Worm (Caenorhabditis elegans) whole organism, L2 larva: ENCODE measurements around the gene R12C12.7.

Source experiments
- C34F6.9 ChIP-seq: fragments of 150-350 bp; optimal IDR thresholded peaks from 2 replicates; lab custom pipeline; 2014; ENCODE audit warnings: missing biosample characterization, missing genetic modification characterization
- F13H6.1 ChIP-seq: sonication (generic microtip); optimal IDR thresholded peaks from 2 replicates; lab custom pipeline; 2016; ENCODE audit warnings: missing genetic modification characterization, missing compliant biosample characterization
- R02D3.7 ChIP-seq: fragments of 150-350 bp; optimal IDR thresholded peaks from 2 replicates; lab custom pipeline; 2014; ENCODE audit warnings: missing biosample characterization, missing genetic modification characterization
- ZK546.5 ChIP-seq: sonication (generic microtip); optimal IDR thresholded peaks from 2 replicates; lab custom pipeline; 2017; ENCODE audit warnings: missing biosample characterization, missing genetic modification characterization
- alr-1 ChIP-seq: fragments of 150-350 bp; optimal IDR thresholded peaks from 2 replicates; lab custom pipeline; 2014; ENCODE audit warnings: missing biosample characterization, missing genetic modification characterization
- ama-1 ChIP-seq: fragments of 150-350 bp; optimal IDR thresholded peaks from 2 replicates; lab custom pipeline; 2018; ENCODE audit warnings: inconsistent platforms
- blmp-1 ChIP-seq: sonication (generic microtip); optimal IDR thresholded peaks from 2 replicates; lab custom pipeline; 2017; ENCODE audit warnings: missing genetic modification characterization, mild to moderate bottlenecking, missing compliant biosample characterization, antibody characterized with exemption, moderate library complexity; ENCODE audit not compliant: insufficient read depth
- ceh-16 ChIP-seq: fragments of 150-350 bp; optimal IDR thresholded peaks from 2 replicates; lab custom pipeline; 2014; ENCODE audit warnings: missing biosample characterization, missing genetic modification characterization
- crh-2 ChIP-seq: sonication (generic microtip); optimal IDR thresholded peaks from 2 replicates; lab custom pipeline; 2017; ENCODE audit warnings: missing biosample characterization, missing genetic modification characterization
- dmd-4 ChIP-seq: sonication (generic microtip); optimal IDR thresholded peaks from 2 replicates; lab custom pipeline; 2017; ENCODE audit warnings: missing biosample characterization, missing genetic modification characterization
- egl-27 ChIP-seq: sonication (generic microtip); optimal IDR thresholded peaks from 3 replicates; lab custom pipeline; 2017; ENCODE audit warnings: missing biosample characterization, missing genetic modification reagents, missing genetic modification characterization
- elt-1 ChIP-seq: fragments of 150-350 bp; optimal IDR thresholded peaks from 2 replicates; lab custom pipeline; 2014; ENCODE audit warnings: missing biosample characterization, missing genetic modification characterization
- fos-1 ChIP-seq: fragments of 150-350 bp; optimal IDR thresholded peaks from 2 replicates; lab custom pipeline; 2014; ENCODE audit warnings: missing biosample characterization, missing genetic modification characterization
- gmeb-1 ChIP-seq: fragments of 150-350 bp; optimal IDR thresholded peaks from 2 replicates; lab custom pipeline; 2014; ENCODE audit warnings: missing biosample characterization, missing genetic modification characterization
- lin-11 ChIP-seq: fragments of 150-350 bp; sonication (generic microtip); optimal IDR thresholded peaks from 2 replicates; lab custom pipeline; 2014; ENCODE audit warnings: missing biosample characterization, missing genetic modification characterization, inconsistent platforms, mixed read lengths
- lin-13 ChIP-seq: fragments of 150-350 bp; optimal IDR thresholded peaks from 2 replicates; lab custom pipeline; 2014; ENCODE audit warnings: missing biosample characterization, missing genetic modification reagents, missing genetic modification characterization
- lsy-2 ChIP-seq, 2 experiments: fragments of 150-350 bp in 1 of 2; sonication (generic microtip) in 1 of 2; optimal IDR thresholded peaks; 2 replicates each; lab custom pipeline; 2014 to 2017; ENCODE audit warnings: missing biosample characterization in 2 of 2, missing genetic modification characterization in 2 of 2
- mab-5 ChIP-seq: fragments of 150-350 bp; optimal IDR thresholded peaks from 2 replicates; lab custom pipeline; 2014; ENCODE audit warnings: missing biosample characterization, missing genetic modification characterization
- mdl-1 ChIP-seq, 2 experiments: fragments of 150-350 bp in 1 of 2; sonication (generic microtip) in 1 of 2; optimal IDR thresholded peaks; 2 replicates each; lab custom pipeline; 2017; ENCODE audit warnings: missing biosample characterization in 2 of 2, missing genetic modification characterization in 2 of 2
- nhr-10 ChIP-seq: sonication (generic microtip); optimal IDR thresholded peaks from 2 replicates; lab custom pipeline; 2017; ENCODE audit warnings: missing biosample characterization, missing genetic modification characterization
- nhr-12 ChIP-seq: fragments of 150-350 bp; optimal IDR thresholded peaks from 2 replicates; lab custom pipeline; 2014; ENCODE audit warnings: missing biosample characterization, missing genetic modification characterization
- nhr-129 ChIP-seq: fragments of 150-350 bp; optimal IDR thresholded peaks from 2 replicates; lab custom pipeline; 2014; ENCODE audit warnings: missing biosample characterization, missing genetic modification characterization
- nhr-21 ChIP-seq: fragments of 150-350 bp; optimal IDR thresholded peaks from 2 replicates; lab custom pipeline; 2014; ENCODE audit warnings: missing biosample characterization, missing genetic modification characterization
- nhr-23 ChIP-seq: fragments of 150-350 bp; optimal IDR thresholded peaks from 2 replicates; lab custom pipeline; 2014; ENCODE audit warnings: missing biosample characterization, missing genetic modification reagents, missing genetic modification characterization
- nhr-237 ChIP-seq: fragments of 150-350 bp; optimal IDR thresholded peaks from 2 replicates; lab custom pipeline; 2014; ENCODE audit warnings: missing biosample characterization, missing genetic modification characterization
- nhr-25 ChIP-seq: fragments of 150-350 bp; sonication (generic microtip); optimal IDR thresholded peaks from 3 replicates; lab custom pipeline; 2014; ENCODE audit warnings: missing biosample characterization, missing genetic modification characterization
- nhr-6 ChIP-seq: fragments of 150-350 bp; optimal IDR thresholded peaks from 2 replicates; lab custom pipeline; 2014; ENCODE audit warnings: missing biosample characterization, missing genetic modification characterization
- nhr-77 ChIP-seq: fragments of 150-350 bp; optimal IDR thresholded peaks from 2 replicates; lab custom pipeline; 2014; ENCODE audit warnings: missing biosample characterization, missing genetic modification characterization
- peb-1 ChIP-seq: fragments of 150-350 bp; optimal IDR thresholded peaks from 2 replicates; lab custom pipeline; 2014; ENCODE audit warnings: missing biosample characterization, missing genetic modification characterization
- sem-4 ChIP-seq: fragments of 150-350 bp; optimal IDR thresholded peaks from 2 replicates; lab custom pipeline; 2014; ENCODE audit warnings: missing biosample characterization, missing genetic modification reagents, missing genetic modification characterization
- sma-3 ChIP-seq: sonication (generic microtip); optimal IDR thresholded peaks from 2 replicates; lab custom pipeline; 2016; ENCODE audit warnings: missing genetic modification reagents, missing genetic modification characterization, missing compliant biosample characterization
- sma-9 ChIP-seq, 2 experiments: fragments of 150-350 bp in 1 of 2; sonication (generic microtip) in 1 of 2; optimal IDR thresholded peaks; 2 replicates each; lab custom pipeline; 2014 to 2016; ENCODE audit warnings: missing genetic modification characterization in 2 of 2, mild to moderate bottlenecking in 1 of 2, missing biosample characterization in 1 of 2, missing compliant biosample characterization in 1 of 2, missing genetic modification reagents in 1 of 2, moderate library complexity in 1 of 2
- snpc-4 ChIP-seq: fragments of 150-350 bp; optimal IDR thresholded peaks from 2 replicates; lab custom pipeline; 2014; ENCODE audit warnings: missing biosample characterization, missing genetic modification characterization
- unc-39 ChIP-seq: fragments of 150-350 bp; optimal IDR thresholded peaks from 2 replicates; lab custom pipeline; 2014; ENCODE audit warnings: missing biosample characterization, missing genetic modification characterization
- unc-55 ChIP-seq: fragments of 150-350 bp; sonication (generic microtip); optimal IDR thresholded peaks from 3 replicates; lab custom pipeline; 2014; ENCODE audit warnings: missing biosample characterization, missing genetic modification reagents, missing genetic modification characterization
- unc-62 ChIP-seq: fragments of 150-350 bp; optimal IDR thresholded peaks from 2 replicates; lab custom pipeline; 2014; ENCODE audit warnings: missing biosample characterization, missing genetic modification reagents, missing genetic modification characterization
- ztf-1 ChIP-seq: fragments of 200-800 bp; sonication (Bioruptor generic); conservative IDR thresholded peaks from 2 replicates; pipeline ENCODE4 v1.3.6; 2022; ENCODE audit warnings: missing genetic modification characterization, missing compliant biosample characterization
- ztf-11 ChIP-seq: sonication (generic microtip); optimal IDR thresholded peaks from 2 replicates; lab custom pipeline; 2017; ENCODE audit warnings: missing biosample characterization, missing genetic modification characterization
- ztf-4 ChIP-seq: fragments of 150-350 bp; optimal IDR thresholded peaks from 2 replicates; lab custom pipeline; 2014; ENCODE audit warnings: missing biosample characterization, missing genetic modification characterization

Gene R12C12.7

ce11 chrII:6061495-6061894, 5.7 kb upstream of the R12C12.7 start (continued):
- TF ChIP-seq blmp-1 (tag; lab: Kevin White, UChicago) (peak; percentile 50), snpc-4 (tag; lab: Kevin White, UChicago) (peak; percentile 72), ztf-1 (GFP tag; lab: Robert Waterston, UW) (no peak)

- TF ChIP-seq nhr-237 (tag; lab: Kevin White, UChicago) (no peak), fos-1 (tag; lab: Kevin White, UChicago) (peak; percentile 33), nhr-23 (tag; lab: Kevin White, UChicago) (no peak), crh-2 (peak; percentile 11), sem-4 (no peak), sma-9 (GFP tag; optimal IDR thresholded peaks at IDR 0.05; lab: Kevin White, UChicago) (peak; percentile 51), sma-9 (tag; optimal IDR thresholded peaks at IDR 0.05; lab: Kevin White, UChicago) (no peak), mdl-1 (tag; optimal IDR thresholded peaks at IDR 0.05; lab: Kevin White, UChicago) (no peak)
These were observed 5.7 kb downstream of the R12C12.7 start, which contains the start of gene gldc-1 for ce11 chrII:6050120-6050519. Gene gldc-1 (plus strand): TSS chrII:6050420.

ce11 chrII:6049546-6049945, 6.2 kb downstream of the R12C12.7 start:
- peak; percentile 3 for TF ChIP-seq sma-3 (GFP tag; lab: Kevin White, UChicago)
- no peak for TF ChIP-seq unc-39 (tag; lab: Kevin White, UChicago)
- TF ChIP-seq gmeb-1 (tag; lab: Kevin White, UChicago) = peak; percentile 3
- peak; percentile 54 for TF ChIP-seq crh-2
- TF ChIP-seq C34F6.9 (tag; lab: Kevin White, UChicago) = no peak
- TF ChIP-seq sma-9 (GFP tag; optimal IDR thresholded peaks at IDR 0.05; lab: Kevin White, UChicago) = peak; percentile 59
- no peak for TF ChIP-seq sma-9 (tag; optimal IDR thresholded peaks at IDR 0.05; lab: Kevin White, UChicago)
- peak; percentile 57 for TF ChIP-seq fos-1 (tag; lab: Kevin White, UChicago)
- no peak for TF ChIP-seq nhr-12 (tag; lab: Kevin White, UChicago)

- TF ChIP-seq mdl-1 (tag; optimal IDR thresholded peaks at IDR 0.05; lab: Kevin White, UChicago) = peak in 1 of 2 experiments; percentile 32
- peak; percentile 93 for TF ChIP-seq sma-9 (GFP tag; optimal IDR thresholded peaks at IDR 0.05; lab: Kevin White, UChicago)
- TF ChIP-seq sma-9 (tag; optimal IDR thresholded peaks at IDR 0.05; lab: Kevin White, UChicago) = no peak
- TF ChIP-seq unc-55 = peak; percentile 89
- TF ChIP-seq R02D3.7 (tag; lab: Kevin White, UChicago) = peak; percentile 37
- peak; percentile 91 for TF ChIP-seq C34F6.9 (tag; lab: Kevin White, UChicago)
- TF ChIP-seq gmeb-1 (tag; lab: Kevin White, UChicago) = peak; percentile 89
- peak; percentile 50 for TF ChIP-seq nhr-10 (tag; lab: Kevin White, UChicago)
- TF ChIP-seq lsy-2 (tag; optimal IDR thresholded peaks at IDR 0.05; lab: Kevin White, UChicago) = peak; percentile 87 to 93
- TF ChIP-seq alr-1 (tag; lab: Kevin White, UChicago) = no peak
- TF ChIP-seq snpc-4 (tag; lab: Kevin White, UChicago) = peak; percentile 53
- no peak for TF ChIP-seq peb-1
- peak; percentile 71 for TF ChIP-seq egl-27 (tag; lab: Kevin White, UChicago)
- peak; percentile 75 for TF ChIP-seq lin-13 (GFP tag; lab: Kevin White, UChicago)
- peak; percentile 83 for TF ChIP-seq mab-5
- peak; percentile 67 for TF ChIP-seq nhr-129 (tag; lab: Kevin White, UChicago)
- no peak for TF ChIP-seq nhr-77 (tag; lab: Kevin White, UChicago)
- peak; percentile 71 for TF ChIP-seq fos-1 (tag; lab: Kevin White, UChicago)
- peak; percentile 70 for TF ChIP-seq ceh-16 (tag; lab: Kevin White, UChicago)
- TF ChIP-seq ZK546.5 (tag; lab: Kevin White, UChicago) = no peak
- peak; percentile 70 for TF ChIP-seq sem-4
- TF ChIP-seq elt-1 (tag; lab: Kevin White, UChicago) = no peak
- TF ChIP-seq nhr-25 (tag; lab: Kevin White, UChicago) = peak; percentile 85
- peak; percentile 64 for TF ChIP-seq ama-1 (lab: Kevin White, UChicago)
- peak; percentile 84 for TF ChIP-seq crh-2
- peak; percentile 76 for TF ChIP-seq sma-3 (GFP tag; lab: Kevin White, UChicago)
- peak; percentile 74 for TF ChIP-seq nhr-21 (tag; lab: Kevin White, UChicago)
- TF ChIP-seq dmd-4 (tag; lab: Kevin White, UChicago) = no peak
- peak; percentile 76 for TF ChIP-seq nhr-6 (tag; lab: Kevin White, UChicago)
- TF ChIP-seq ztf-1 (GFP tag; lab: Robert Waterston, UW) = no peak
- no peak for TF ChIP-seq ztf-11
- peak; percentile 5 for TF ChIP-seq unc-62 (GFP tag; lab: Kevin White, UChicago)
- peak; percentile 22 for TF ChIP-seq lin-11 (tag; lab: Kevin White, UChicago)
- peak; percentile 27 for TF ChIP-seq blmp-1 (tag; lab: Kevin White, UChicago)
- TF ChIP-seq F13H6.1 (tag; lab: Kevin White, UChicago) = peak; percentile 83
- TF ChIP-seq ztf-4 (tag; lab: Kevin White, UChicago) = peak; percentile 60
- TF ChIP-seq unc-39 (tag; lab: Kevin White, UChicago) = no peak
These were observed 8.1 kb downstream of the R12C12.7 start, which contains the start of the genes R12C12.6 and ran-5 for ce11 chrII:6047639-6048159. Gene R12C12.6 (minus strand): TSS chrII:6047867. Gene ran-5 (plus strand): TSS chrII:6048109.
